Worm (Caenorhabditis elegans) whole organism, L3 larva: Measurements from ENCODE around the gene nmgp-1.
A peak's percentile ranks its signal among the peaks of the same experiment; 100 is the strongest.

Source experiments
- R02D3.7 ChIP-seq: fragments of 150-350 bp; optimal IDR thresholded peaks from 2 replicates; lab custom pipeline; 2014; ENCODE audit warnings: missing biosample characterization, missing genetic modification characterization
- ZK546.5 ChIP-seq: sonication (generic microtip); optimal IDR thresholded peaks from 2 replicates; lab custom pipeline; 2017; ENCODE audit warnings: missing biosample characterization, missing genetic modification characterization
- aly-2 ChIP-seq: fragments of 150-350 bp; optimal IDR thresholded peaks from 2 replicates; lab custom pipeline; 2014; ENCODE audit warnings: missing biosample characterization, missing genetic modification characterization
- ceh-28 ChIP-seq: fragments of 150-350 bp; optimal IDR thresholded peaks from 2 replicates; lab custom pipeline; 2014; ENCODE audit warnings: missing biosample characterization, missing genetic modification reagents, missing genetic modification characterization
- ceh-82 ChIP-seq: fragments of 150-350 bp; optimal IDR thresholded peaks from 2 replicates; lab custom pipeline; 2014; ENCODE audit warnings: missing biosample characterization, missing genetic modification characterization
- ceh-9 ChIP-seq: sonication (generic microtip); optimal IDR thresholded peaks from 2 replicates; lab custom pipeline; 2018; ENCODE audit warnings: missing biosample characterization, missing genetic modification characterization
- daf-12 ChIP-seq: fragments of 150-350 bp; optimal IDR thresholded peaks from 2 replicates; lab custom pipeline; 2014; ENCODE audit warnings: missing biosample characterization, missing genetic modification reagents, missing genetic modification characterization
- egl-27 ChIP-seq: sonication (generic microtip); optimal IDR thresholded peaks from 4 replicates; lab custom pipeline; 2017; ENCODE audit warnings: missing biosample characterization, missing genetic modification reagents, missing genetic modification characterization
- elt-1 ChIP-seq: fragments of 150-350 bp; optimal IDR thresholded peaks from 2 replicates; lab custom pipeline; 2014; ENCODE audit warnings: missing biosample characterization, missing genetic modification characterization
- elt-2 ChIP-seq: sonication (generic microtip); optimal IDR thresholded peaks from 2 replicates; lab custom pipeline; 2016; ENCODE audit warnings: missing genetic modification reagents, mild to moderate bottlenecking, missing genetic modification characterization, missing compliant biosample characterization
- elt-3 ChIP-seq, 3 experiments: fragments of 150-350 bp in 1 of 3; sonication (generic microtip) in 2 of 3; optimal IDR thresholded peaks; 2 replicates in 2 of 3; 4 replicates in 1 of 3; lab custom pipeline; 2014 to 2017; ENCODE audit warnings: missing biosample characterization in 3 of 3, missing genetic modification characterization in 3 of 3
- fkh-2 ChIP-seq: fragments of 150-350 bp; optimal IDR thresholded peaks from 2 replicates; lab custom pipeline; 2014; ENCODE audit warnings: missing biosample characterization, missing genetic modification reagents, missing genetic modification characterization
- fos-1 ChIP-seq: fragments of 150-350 bp; optimal IDR thresholded peaks from 2 replicates; lab custom pipeline; 2014; ENCODE audit warnings: missing biosample characterization, missing genetic modification characterization
- hmg-11 ChIP-seq: sonication (generic microtip); optimal IDR thresholded peaks from 2 replicates; lab custom pipeline; 2016; ENCODE audit warnings: missing genetic modification characterization, missing compliant biosample characterization
- jun-1 ChIP-seq: fragments of 150-350 bp; optimal IDR thresholded peaks from 2 replicates; lab custom pipeline; 2014; ENCODE audit warnings: missing biosample characterization, missing genetic modification reagents, missing genetic modification characterization
- lin-15B ChIP-seq: fragments of 150-350 bp; optimal IDR thresholded peaks from 2 replicates; lab custom pipeline; 2014; ENCODE audit warnings: missing biosample characterization, missing genetic modification characterization
- lin-39 ChIP-seq: fragments of 150-350 bp; optimal IDR thresholded peaks from 2 replicates; lab custom pipeline; 2018; ENCODE audit warnings: missing biosample characterization, missing genetic modification reagents, missing genetic modification characterization
- lsy-12 ChIP-seq: sonication (generic microtip); optimal IDR thresholded peaks from 2 replicates; lab custom pipeline; 2016; ENCODE audit warnings: mild to moderate bottlenecking, missing genetic modification characterization, missing compliant biosample characterization
- mml-1 ChIP-seq: fragments of 150-350 bp; sonication (generic microtip); optimal IDR thresholded peaks from 3 replicates; lab custom pipeline; 2014; ENCODE audit warnings: missing biosample characterization, missing genetic modification characterization
- nfya-1 ChIP-seq: sonication (generic microtip); optimal IDR thresholded peaks from 2 replicates; lab custom pipeline; 2017; ENCODE audit warnings: missing genetic modification characterization, mild to moderate bottlenecking, missing compliant biosample characterization, antibody characterized with exemption, moderate library complexity; ENCODE audit not compliant: insufficient read depth
- nhr-11 ChIP-seq: fragments of 150-350 bp; optimal IDR thresholded peaks from 2 replicates; lab custom pipeline; 2014; ENCODE audit warnings: missing biosample characterization, missing genetic modification characterization
- nhr-12 ChIP-seq: fragments of 150-350 bp; optimal IDR thresholded peaks from 2 replicates; lab custom pipeline; 2014; ENCODE audit warnings: missing biosample characterization, missing genetic modification characterization
- nhr-23 ChIP-seq: fragments of 150-350 bp; optimal IDR thresholded peaks from 2 replicates; lab custom pipeline; 2014; ENCODE audit warnings: missing biosample characterization, missing genetic modification reagents, missing genetic modification characterization
- nhr-237 ChIP-seq: fragments of 150-350 bp; optimal IDR thresholded peaks from 2 replicates; lab custom pipeline; 2014; ENCODE audit warnings: missing biosample characterization, missing genetic modification characterization
- nhr-25 ChIP-seq: sonication (generic microtip); optimal IDR thresholded peaks from 2 replicates; lab custom pipeline; 2017; ENCODE audit warnings: missing biosample characterization, missing genetic modification characterization
- nhr-28 ChIP-seq: fragments of 150-350 bp; optimal IDR thresholded peaks from 2 replicates; lab custom pipeline; 2014; ENCODE audit warnings: missing biosample characterization, missing genetic modification characterization
- nhr-76 ChIP-seq: fragments of 150-350 bp; sonication (generic microtip); optimal IDR thresholded peaks from 5 replicates; lab custom pipeline; 2014; ENCODE audit warnings: missing biosample characterization, missing genetic modification characterization
- nhr-77 ChIP-seq: fragments of 150-350 bp; optimal IDR thresholded peaks from 2 replicates; lab custom pipeline; 2014; ENCODE audit warnings: missing biosample characterization, missing genetic modification characterization
- pha-4 ChIP-seq: fragments of 150-350 bp; optimal IDR thresholded peaks from 2 replicates; lab custom pipeline; 2014; ENCODE audit warnings: missing biosample characterization, missing genetic modification reagents, missing genetic modification characterization
- pqm-1 ChIP-seq: fragments of 150-350 bp; optimal IDR thresholded peaks from 2 replicates; lab custom pipeline; 2017; ENCODE audit warnings: missing biosample characterization, missing genetic modification characterization, inconsistent platforms
- skn-1 ChIP-seq: fragments of 150-350 bp; optimal IDR thresholded peaks from 2 replicates; lab custom pipeline; 2014; ENCODE audit warnings: missing biosample characterization, missing genetic modification characterization
- snpc-4 ChIP-seq: fragments of 150-350 bp; optimal IDR thresholded peaks from 2 replicates; lab custom pipeline; 2014; ENCODE audit warnings: missing biosample characterization, missing genetic modification characterization
- tbx-2 ChIP-seq: sonication (generic microtip); optimal IDR thresholded peaks from 2 replicates; lab custom pipeline; 2016; ENCODE audit warnings: mild to moderate bottlenecking, missing genetic modification characterization, missing compliant biosample characterization
- unc-62 ChIP-seq: fragments of 150-350 bp; sonication (generic microtip); optimal IDR thresholded peaks from 4 replicates; lab custom pipeline; 2014; ENCODE audit warnings: missing biosample characterization, missing genetic modification reagents, missing genetic modification characterization
- ztf-11 ChIP-seq: fragments of 150-350 bp; optimal IDR thresholded peaks from 2 replicates; lab custom pipeline; 2014; ENCODE audit warnings: missing biosample characterization, missing genetic modification characterization
- ztf-4 ChIP-seq: fragments of 150-350 bp; optimal IDR thresholded peaks from 2 replicates; lab custom pipeline; 2014; ENCODE audit warnings: missing biosample characterization, missing genetic modification characterization

nmgp-1 gene

ce11 chrII:6273916-6274315 is 13.3 kb downstream of the nmgp-1 start, which contains the start of gene bpl-1:
Gene bpl-1 (plus strand): TSS chrII:6274216.
- TF ChIP-seq hmg-11 (tag; lab: Kevin White, UChicago) (no peak), unc-62 (GFP tag; lab: Kevin White, UChicago) (no peak), lin-39 (peak; percentile 37), lin-15B (tag; lab: Kevin White, UChicago) (no peak), nhr-237 (tag; lab: Kevin White, UChicago) (no peak), nfya-1 (peak; percentile 38)

- TF ChIP-seq elt-2 (tag; lab: Kevin White, UChicago): no peak
- TF ChIP-seq aly-2 (tag; lab: Kevin White, UChicago): no peak
- no peak for TF ChIP-seq mml-1 (tag; lab: Kevin White, UChicago)
- TF ChIP-seq lsy-12 (tag; lab: Kevin White, UChicago): no peak
- no peak for TF ChIP-seq nhr-25 (tag; lab: Kevin White, UChicago)
- TF ChIP-seq fos-1 (tag; lab: Kevin White, UChicago): no peak
- no peak for TF ChIP-seq snpc-4
- TF ChIP-seq R02D3.7 (tag; lab: Kevin White, UChicago): no peak
- no peak for TF ChIP-seq lin-15B (tag; lab: Kevin White, UChicago)
- TF ChIP-seq ceh-82 (tag; lab: Kevin White, UChicago): no peak
- no peak for TF ChIP-seq nhr-77 (tag; lab: Kevin White, UChicago)
These were observed 20.3 kb downstream of the nmgp-1 start, which contains the start of gene scly-1 for ce11 chrII:6281002-6281401. Gene scly-1 (minus strand): TSS chrII:6281102.

ce11 chrII:6281903-6282302 is 21.2 kb downstream of the nmgp-1 start:
- TF ChIP-seq pqm-1 (tag; lab: Kevin White, UChicago) (peak; percentile 68), elt-2 (tag; lab: Kevin White, UChicago) (peak; percentile 66), nhr-12 (tag; lab: Kevin White, UChicago) (no peak), pha-4 (tag; lab: Kevin White, UChicago) (peak; percentile 9), lin-15B (tag; lab: Kevin White, UChicago) (peak; percentile 17), nhr-76 (no peak), mml-1 (tag; lab: Kevin White, UChicago) (no peak), nhr-11 (tag; lab: Kevin White, UChicago) (no peak), elt-3 (tag; optimal IDR thresholded peaks at IDR 0.05; lab: Kevin White, UChicago) (no peak)

- TF ChIP-seq ztf-11 (tag; lab: Kevin White, UChicago): no peak
- TF ChIP-seq nhr-28 (tag; lab: Kevin White, UChicago): no peak
- no peak for TF ChIP-seq ceh-9
- no peak for TF ChIP-seq fkh-2 (tag; lab: Kevin White, UChicago)
- TF ChIP-seq nhr-25 (tag; lab: Kevin White, UChicago): no peak
- no peak for TF ChIP-seq ztf-4 (tag; lab: Kevin White, UChicago)
- TF ChIP-seq elt-1: no peak
- no peak for TF ChIP-seq nhr-237 (tag; lab: Kevin White, UChicago)
- no peak for TF ChIP-seq daf-12
- peak; percentile 21 for TF ChIP-seq jun-1 (tag; lab: Kevin White, UChicago)
- TF ChIP-seq nhr-11 (tag; lab: Kevin White, UChicago): no peak
- peak; percentile 88 for TF ChIP-seq elt-2 (tag; lab: Kevin White, UChicago)
- TF ChIP-seq tbx-2 (tag; lab: Kevin White, UChicago): no peak
- TF ChIP-seq pha-4 (tag; lab: Kevin White, UChicago): peak; percentile 14
- no peak for TF ChIP-seq egl-27
- TF ChIP-seq skn-1: no peak
- no peak for TF ChIP-seq lsy-12 (tag; lab: Kevin White, UChicago)
- TF ChIP-seq ceh-28 (tag; lab: Kevin White, UChicago): no peak
- no peak for TF ChIP-seq lin-15B (tag; lab: Kevin White, UChicago)
- no peak for TF ChIP-seq hmg-11 (tag; lab: Kevin White, UChicago)
- TF ChIP-seq nhr-23 (tag; lab: Kevin White, UChicago): no peak
- TF ChIP-seq ZK546.5: no peak
- peak; percentile 61 for TF ChIP-seq pqm-1 (tag; lab: Kevin White, UChicago)
- TF ChIP-seq snpc-4: no peak
These were observed 22.4 kb downstream of the nmgp-1 start, which contains the start of gene F13H8.1 for ce11 chrII:6283074-6283473. Gene F13H8.1 (plus strand): TSS chrII:6283384.
